Worm (Caenorhabditis elegans): ENCODE measurements around the gene M01F1.9.

The M01F1.9 gene

DNA sequence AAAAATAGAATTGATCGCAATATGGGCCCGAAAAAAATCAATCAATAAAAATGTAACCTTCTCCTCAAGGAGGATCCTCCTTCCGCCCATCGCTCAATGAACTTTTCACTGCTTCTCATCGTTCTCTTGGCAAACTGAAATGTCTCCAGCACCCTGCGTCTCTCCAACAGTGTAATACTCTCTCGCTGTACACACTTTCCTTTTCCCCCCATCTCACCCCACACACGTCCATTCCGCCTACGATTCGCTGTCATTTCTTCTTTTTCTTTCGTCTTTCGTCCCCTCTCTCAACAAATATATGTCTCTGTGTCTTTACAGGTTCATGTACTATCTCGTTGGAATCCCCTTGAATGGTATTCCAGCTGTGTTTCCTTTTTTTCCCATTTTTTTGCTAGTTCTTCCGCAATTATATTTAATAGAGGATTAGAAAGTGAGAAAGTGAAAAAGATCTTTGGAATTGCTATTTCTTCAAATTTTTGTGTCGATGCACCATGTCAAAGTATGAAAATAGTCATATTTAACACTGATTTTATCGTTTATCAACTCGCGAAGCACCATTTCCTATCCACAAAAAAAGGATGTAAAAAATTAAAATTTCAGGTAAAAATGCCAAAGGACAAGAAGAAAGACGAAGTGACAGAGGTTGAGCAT lies 27.3 kb downstream of the M01F1.9 start, which contains the start of gene rsu-1 (continued):
- TF ChIP-seq madf-5 (GFP tag; IDR thresholded peaks at IDR 0.05) (no peak), unc-39 (tag; optimal IDR thresholded peaks at IDR 0.05) (no peak), madf-9 (GFP tag; conservative IDR thresholded peaks at IDR 0.05) (no peak), T20F7.1 (GFP tag; optimal IDR thresholded peaks at IDR 0.05) (no peak), ztf-11 (tag; optimal IDR thresholded peaks at IDR 0.05) (no peak), mep-1 (tag; optimal IDR thresholded peaks at IDR 0.05) (peak; percentile 77), skn-1 (tag; optimal IDR thresholded peaks at IDR 0.05) (no peak), mdt-29 (GFP tag; IDR thresholded peaks at IDR 0.05) (no peak), lir-3 (tag; optimal IDR thresholded peaks at IDR 0.05) (no peak), fos-1 (tag; optimal IDR thresholded peaks at IDR 0.05) (no peak), hmg-1.1 (GFP tag; IDR thresholded peaks at IDR 0.05) (peak; percentile 84), nhr-102 (tag; optimal IDR thresholded peaks at IDR 0.05) (no peak), set-16 (GFP tag; IDR thresholded peaks at IDR 0.05) (no peak), daf-8 (GFP tag; IDR thresholded peaks at IDR 0.05) (no peak), hlh-30 (tag; optimal IDR thresholded peaks at IDR 0.05; ENCODE audit: insufficient read depth) (peak; percentile 10), snpc-4 (tag; optimal IDR thresholded peaks at IDR 0.05) (no peak), spr-1 (tag; optimal IDR thresholded peaks at IDR 0.05) (peak; percentile 68), nhr-10 (tag; optimal IDR thresholded peaks at IDR 0.05) (no peak), dmd-8 (GFP tag; IDR thresholded peaks at IDR 0.05) (no peak), D1046.2 (GFP tag; IDR thresholded peaks at IDR 0.05) (no peak), F44E2.7 (GFP tag; IDR thresholded peaks at IDR 0.05) (no peak), nhr-28 (tag; optimal IDR thresholded peaks at IDR 0.05) (peak; percentile 86), aly-2 (tag; optimal IDR thresholded peaks at IDR 0.05) (no peak), mes-2 (tag; optimal IDR thresholded peaks at IDR 0.05; ENCODE audit: poor library complexity, severe bottlenecking) (peak; percentile 73), ceh-28 (tag; optimal IDR thresholded peaks at IDR 0.05) (no peak), attf-4 (tag; optimal IDR thresholded peaks at IDR 0.05) (no peak), ctbp-1 (GFP tag; IDR thresholded peaks at IDR 0.05) (no peak), nhr-48 (tag; optimal IDR thresholded peaks at IDR 0.05) (peak; percentile 67), spr-3 (GFP tag; optimal IDR thresholded peaks at IDR 0.05) (no peak), ceh-44 (GFP tag; IDR thresholded peaks at IDR 0.05) (no peak), nhr-42 (GFP tag; IDR thresholded peaks at IDR 0.05) (no peak), ces-1 (GFP tag; optimal IDR thresholded peaks at IDR 0.05) (no peak), nhr-76 (tag; optimal IDR thresholded peaks at IDR 0.05) (no peak), lin-1 (GFP tag; IDR thresholded peaks at IDR 0.05) (no peak), daf-16 (GFP tag; optimal IDR thresholded peaks at IDR 0.05) (peak in 1 of 2 experiments; percentile 8), daf-16 (tag; optimal IDR thresholded peaks at IDR 0.05) (peak; percentile 49), lin-29 (GFP tag; IDR thresholded peaks at IDR 0.05) (no peak), zip-11 (GFP tag; IDR thresholded peaks at IDR 0.05) (no peak), ama-1 (optimal IDR thresholded peaks at IDR 0.05) (no peak), nhr-41 (GFP tag; IDR thresholded peaks at IDR 0.05) (no peak), ceh-62 (tag; optimal IDR thresholded peaks at IDR 0.05) (no peak), zag-1 (tag; optimal IDR thresholded peaks at IDR 0.05) (no peak), php-3 (GFP tag; IDR thresholded peaks at IDR 0.05) (no peak), cey-2 (tag; optimal IDR thresholded peaks at IDR 0.05; ENCODE audit: borderline replicate concordance, insufficient read depth) (no peak), nhr-77 (tag; optimal IDR thresholded peaks at IDR 0.05) (no peak), tra-1 (GFP tag; IDR thresholded peaks at IDR 0.05) (0 out of 2 replicates have a peak, but pooled peaks have one; percentile 25), F37D6.2 (tag; optimal IDR thresholded peaks at IDR 0.05) (no peak), dpl-1 (GFP tag; optimal IDR thresholded peaks at IDR 0.05) (peak; percentile 46), jun-1 (tag; optimal IDR thresholded peaks at IDR 0.05) (no peak), hlh-11 (tag; optimal IDR thresholded peaks at IDR 0.05) (peak; percentile 84), F26F4.8 (GFP tag; conservative IDR thresholded peaks at IDR 0.05) (no peak), fkh-10 (GFP tag; optimal IDR thresholded peaks at IDR 0.05) (peak; percentile 1), lin-39 (tag; optimal IDR thresholded peaks at IDR 0.05) (no peak)

All from whole organism, L4 larva.